Worm (Caenorhabditis elegans) whole organism, L4/young adult: ENCODE data around the gene crn-4.

Experiments
- W03F9.2 ChIP-seq: fragments of 150-350 bp; optimal IDR thresholded peaks from 2 replicates; lab custom pipeline; 2014; ENCODE audit warnings: missing biosample characterization, missing genetic modification characterization
- dao-5 ChIP-seq: sonication (generic microtip); optimal IDR thresholded peaks from 2 replicates; lab custom pipeline; 2016; ENCODE audit warnings: missing genotype, missing genetic modification characterization, moderate library complexity, missing compliant biosample characterization
- him-1 ChIP-seq: sonication (generic microtip); optimal IDR thresholded peaks from 2 replicates; lab custom pipeline; 2016; ENCODE audit warnings: missing genotype, missing genetic modification reagents, missing genetic modification characterization, missing compliant biosample characterization

Gene crn-4

DNA sequence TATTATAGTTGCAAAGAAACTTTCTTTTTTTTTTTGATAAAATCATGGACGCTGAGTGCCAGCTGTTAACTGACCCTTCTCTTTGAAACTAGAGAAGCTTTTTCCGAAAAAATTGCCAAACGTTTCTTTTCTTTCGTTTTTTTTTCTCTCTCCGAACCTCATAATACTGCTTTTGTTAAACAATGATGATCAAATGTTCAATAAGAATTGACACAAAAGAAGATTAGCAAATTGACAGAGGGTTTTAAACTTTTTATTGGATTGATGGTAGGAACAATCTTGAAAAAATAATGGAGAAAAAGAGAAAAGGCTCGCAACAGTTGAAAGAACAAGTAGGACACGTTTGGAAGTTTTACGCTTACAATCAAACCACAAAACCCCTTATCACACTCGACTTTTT lies 37.1 kb downstream of the crn-4 start, which contains the start of gene hex-1:
Gene hex-1 (plus strand): TSS at position 301 of the 400 bp plus-strand sequence.
- no peak for TF ChIP-seq dao-5 (tag; lab: Kevin White, UChicago)
- TF ChIP-seq him-1 = no peak

- TF ChIP-seq dao-5 (tag; lab: Kevin White, UChicago) (no peak), W03F9.2 (tag; lab: Kevin White, UChicago) (no peak), him-1 (no peak)
Observed at ce11 chrX:2219453-2219852, 38.4 kb downstream of the crn-4 start.

DNA sequence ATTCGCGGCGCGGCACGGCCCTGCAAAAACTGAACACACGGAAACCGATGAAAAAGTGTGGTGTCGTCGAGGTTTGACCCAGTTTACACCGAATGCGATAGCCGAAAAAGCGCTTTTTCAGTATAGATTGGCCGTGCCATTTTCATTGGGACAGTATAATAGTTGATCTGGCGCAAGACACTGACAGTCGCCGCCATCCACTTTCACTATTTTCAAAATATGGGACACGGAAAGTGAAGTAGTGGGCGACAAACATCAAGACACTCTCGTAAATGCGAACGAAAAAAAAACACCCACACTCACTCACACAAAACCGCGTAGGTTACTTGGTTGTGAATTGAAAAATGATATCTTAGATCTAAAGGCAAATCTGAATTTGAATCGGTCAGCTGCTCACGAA lies 38.9 kb downstream of the crn-4 start:
- TF ChIP-seq him-1 (no peak), dao-5 (tag; lab: Kevin White, UChicago) (no peak), W03F9.2 (tag; lab: Kevin White, UChicago) (no peak)

ce11 chrX:2216662-2217061 lies 41.2 kb downstream of the crn-4 start:
- no peak for TF ChIP-seq W03F9.2 (tag; lab: Kevin White, UChicago)
- no peak for TF ChIP-seq him-1
- no peak for TF ChIP-seq dao-5 (tag; lab: Kevin White, UChicago)

DNA sequence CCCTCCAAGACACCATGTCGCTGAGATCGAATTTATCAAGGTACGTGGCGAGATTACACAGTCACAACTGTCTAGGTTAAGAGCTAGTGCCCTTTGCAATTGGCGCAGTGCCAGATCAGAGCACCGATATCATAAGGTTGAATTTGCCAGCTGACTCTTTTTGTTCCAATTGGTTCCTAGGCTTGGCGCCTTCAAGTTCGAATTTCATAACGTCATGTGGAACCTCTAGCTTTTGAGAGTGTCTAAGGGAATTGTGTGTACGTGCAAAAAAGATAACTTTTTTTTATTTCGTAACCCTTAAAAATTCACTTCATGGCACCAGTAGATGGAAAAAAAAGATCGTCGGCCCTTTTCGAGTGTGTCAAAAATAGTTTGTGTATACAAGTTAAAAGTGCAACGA lies 41.7 kb downstream of the crn-4 start:
- TF ChIP-seq W03F9.2 (tag; lab: Kevin White, UChicago) (no peak), dao-5 (tag; lab: Kevin White, UChicago) (no peak), him-1 (no peak)

DNA sequence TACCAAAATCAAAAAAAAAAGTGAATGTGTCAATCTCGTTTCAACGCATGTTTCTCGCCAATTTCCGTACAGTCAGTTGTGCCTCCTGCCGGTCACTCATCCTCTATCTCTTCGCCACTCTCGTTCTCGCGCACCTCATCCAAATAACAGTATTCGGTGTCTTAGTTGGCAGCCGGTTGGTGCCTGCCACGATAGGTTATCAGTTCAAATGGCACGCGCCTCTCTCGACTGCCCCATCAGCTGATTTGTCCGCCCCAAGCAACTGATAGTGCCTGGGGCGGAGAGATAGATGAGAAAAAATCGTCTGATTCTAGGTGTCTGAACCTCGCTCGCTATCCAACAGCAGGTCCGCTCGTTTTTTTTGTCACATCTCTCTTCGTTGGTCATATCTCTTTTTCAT lies 42.8 kb downstream of the crn-4 start:
- no peak for TF ChIP-seq W03F9.2 (tag; lab: Kevin White, UChicago)
- no peak for TF ChIP-seq dao-5 (tag; lab: Kevin White, UChicago)

ce11 chrX:2214454-2214853 lies 43.4 kb downstream of the crn-4 start:
- TF ChIP-seq dao-5 (tag; lab: Kevin White, UChicago) = no peak
- no peak for TF ChIP-seq him-1
- no peak for TF ChIP-seq W03F9.2 (tag; lab: Kevin White, UChicago)

- no peak for TF ChIP-seq him-1
- no peak for TF ChIP-seq W03F9.2 (tag; lab: Kevin White, UChicago)
- TF ChIP-seq dao-5 (tag; lab: Kevin White, UChicago) = no peak
Observed at ce11 chrX:2213400-2214362, 44.2 kb downstream of the crn-4 start.

DNA sequence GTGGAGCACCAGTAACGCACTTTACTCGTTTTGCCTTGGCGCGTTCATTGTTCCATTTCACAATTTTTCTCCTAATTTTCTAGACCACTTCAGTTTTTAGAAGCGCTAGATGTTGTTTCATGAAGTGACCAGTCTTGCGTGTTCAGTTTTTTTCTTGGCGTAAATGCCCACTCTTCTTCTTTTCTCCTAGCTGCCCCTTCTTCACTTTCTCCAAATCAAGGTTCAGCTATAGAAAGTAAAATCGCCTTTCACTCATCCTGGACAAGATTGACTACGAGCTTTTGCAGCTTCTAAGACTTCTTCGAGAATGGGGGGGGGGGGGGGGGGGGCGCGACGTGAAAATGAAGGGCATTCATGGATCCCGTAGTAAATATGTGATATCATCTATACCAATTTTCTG lies 45.2 kb downstream of the crn-4 start:
- no peak for TF ChIP-seq him-1
- TF ChIP-seq dao-5 (tag; lab: Kevin White, UChicago) = no peak
- no peak for TF ChIP-seq W03F9.2 (tag; lab: Kevin White, UChicago)

DNA sequence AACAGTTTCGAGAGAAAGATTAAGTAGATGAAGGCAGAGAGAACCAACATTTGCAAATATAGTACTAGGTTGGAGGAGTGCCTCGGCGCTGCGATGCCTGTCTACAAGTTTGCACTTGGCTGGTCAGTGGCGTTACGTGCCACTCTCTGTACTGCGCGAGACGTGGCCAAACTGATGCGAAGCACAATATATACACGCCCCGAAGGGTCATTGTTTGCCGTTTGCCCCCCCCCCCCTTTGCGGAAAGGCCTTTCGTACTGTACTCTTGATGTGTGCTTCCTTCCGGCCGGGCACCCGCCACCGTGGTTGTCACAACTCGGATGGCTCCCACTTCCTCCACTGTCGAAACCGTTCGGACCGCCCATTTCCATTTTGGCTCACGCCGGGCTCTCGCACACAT lies 45.8 kb downstream of the crn-4 start:
- TF ChIP-seq W03F9.2 (tag; lab: Kevin White, UChicago) = no peak
- TF ChIP-seq dao-5 (tag; lab: Kevin White, UChicago) = no peak
- no peak for TF ChIP-seq him-1

ce11 chrX:2210751-2211150 lies 47.1 kb downstream of the crn-4 start, which contains the start of gene peb-1:
TSS of gene peb-1 (plus strand) at chrX:2211051.
- TF ChIP-seq dao-5 (tag; lab: Kevin White, UChicago) = no peak
- no peak for TF ChIP-seq W03F9.2 (tag; lab: Kevin White, UChicago)
- TF ChIP-seq him-1 = no peak

DNA sequence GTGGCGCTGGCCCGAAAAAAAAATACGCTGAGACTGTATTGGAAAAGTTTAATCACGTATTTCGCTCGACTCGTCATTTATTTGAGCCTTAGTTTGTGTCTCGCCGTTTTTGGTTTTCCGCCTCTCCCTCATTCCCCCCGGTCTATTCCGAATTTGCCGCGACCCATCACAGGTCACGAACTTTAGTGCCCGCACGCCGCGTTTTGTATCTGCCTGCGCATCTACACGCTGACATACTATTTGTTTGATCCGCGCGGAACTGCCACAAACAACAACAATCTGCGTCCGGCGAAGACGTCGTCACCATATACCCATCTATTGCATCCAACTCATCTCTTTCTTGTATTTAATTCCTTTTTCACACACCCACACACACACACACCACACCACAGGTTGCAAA lies 47.7 kb downstream of the crn-4 start:
- TF ChIP-seq dao-5 (tag; lab: Kevin White, UChicago) = no peak
- TF ChIP-seq him-1 = no peak
- no peak for TF ChIP-seq W03F9.2 (tag; lab: Kevin White, UChicago)

ce11 chrX:2208391-2208790 lies 49.5 kb downstream of the crn-4 start:
- TF ChIP-seq dao-5 (tag; lab: Kevin White, UChicago) (no peak), him-1 (no peak), W03F9.2 (tag; lab: Kevin White, UChicago) (no peak)
